Worm (Caenorhabditis elegans) whole organism, mixed stage, embryonic: ENCODE measurements around the gene paa-1.

Experiments
- lin-13 ChIP-seq: fragments of 150-350 bp; optimal IDR thresholded peaks from 2 replicates; lab custom pipeline; 2014; ENCODE audit warnings: missing biosample characterization, missing genetic modification characterization
- nhr-237 ChIP-seq: fragments of 150-350 bp; optimal IDR thresholded peaks from 2 replicates; lab custom pipeline; 2014; ENCODE audit warnings: missing biosample characterization, missing genetic modification characterization
- nhr-76 ChIP-seq: sonication (generic microtip); optimal IDR thresholded peaks from 2 replicates; lab custom pipeline; 2017; ENCODE audit warnings: missing biosample characterization, missing genetic modification characterization
- pha-4 ChIP-seq: fragments of 150-350 bp; optimal IDR thresholded peaks from 2 replicates; lab custom pipeline; 2018; ENCODE audit warnings: missing biosample characterization, missing genetic modification reagents, missing genetic modification characterization
- zip-8 ChIP-seq: fragments of 150-350 bp; optimal IDR thresholded peaks from 2 replicates; lab custom pipeline; 2014; ENCODE audit warnings: missing biosample characterization, missing genetic modification characterization

ce11 chrIII:5406314-5406713 is 44.2 kb upstream of the paa-1 start:
- TF ChIP-seq lin-13, result no peak
- TF ChIP-seq nhr-237, result no peak
- no peak for TF ChIP-seq pha-4 (tag; lab: Kevin White, UChicago)
- TF ChIP-seq nhr-76 (tag; lab: Kevin White, UChicago), result no peak
- no peak for TF ChIP-seq zip-8 (tag; lab: Kevin White, UChicago)
